Worm (Caenorhabditis elegans) whole organism, late embryonic: ENCODE data around the gene C04G2.5.

ENCODE experiments used
- T23F11.4 ChIP-seq: fragments of 200-800 bp; sonication (Bioruptor generic); optimal IDR thresholded peaks from 2 replicates; lab custom pipeline; 2018; ENCODE audit warnings: mild to moderate bottlenecking, missing genetic modification characterization, missing compliant biosample characterization
- ama-1 ChIP-seq: fragments of 150-350 bp; optimal IDR thresholded peaks from 2 replicates; lab custom pipeline; 2014
- hlh-13 ChIP-seq: fragments of 200-800 bp; sonication (Bioruptor generic); optimal IDR thresholded peaks from 2 replicates; lab custom pipeline; 2018; ENCODE audit warnings: mild to moderate bottlenecking, missing genetic modification characterization, missing compliant biosample characterization
- lim-6 ChIP-seq: sonication (generic microtip); optimal IDR thresholded peaks from 2 replicates; lab custom pipeline; 2016; ENCODE audit warnings: missing genetic modification characterization, missing compliant biosample characterization
- pax-1 ChIP-seq: fragments of 150-350 bp; optimal IDR thresholded peaks from 2 replicates; lab custom pipeline; 2014; ENCODE audit warnings: missing biosample characterization, missing genetic modification characterization
- pros-1 ChIP-seq: fragments of 150-350 bp; optimal IDR thresholded peaks from 2 replicates; lab custom pipeline; 2014; ENCODE audit warnings: missing biosample characterization, missing genetic modification reagents, missing genetic modification characterization
- tbx-2 ChIP-seq: sonication (generic microtip); optimal IDR thresholded peaks from 2 replicates; lab custom pipeline; 2016; ENCODE audit warnings: missing genetic modification characterization, missing compliant biosample characterization
- ttx-3 ChIP-seq: sonication (generic microtip); optimal IDR thresholded peaks from 2 replicates; lab custom pipeline; 2016; ENCODE audit warnings: missing genetic modification reagents, missing genetic modification characterization, missing compliant biosample characterization
- zip-5 ChIP-seq: sonication (generic microtip); optimal IDR thresholded peaks from 2 replicates; lab custom pipeline; 2016; ENCODE audit warnings: missing genetic modification characterization, missing compliant biosample characterization

ce11 chrIV:10085401-10086187 lies 9.5 kb downstream of the C04G2.5 start, which contains the start of the genes col-2 and ndc-80:
- TF ChIP-seq pros-1 (tag; lab: Kevin White, UChicago) (no peak), lim-6 (tag; lab: Kevin White, UChicago) (peak; percentile 33), tbx-2 (tag; lab: Kevin White, UChicago) (peak; percentile 83), T23F11.4 (GFP tag; lab: Kevin White, UChicago) (no peak), pax-1 (tag; lab: Kevin White, UChicago) (no peak), ttx-3 (tag; lab: Kevin White, UChicago) (no peak), ama-1 (no peak), hlh-13 (GFP tag; lab: Kevin White, UChicago) (no peak), zip-5 (peak; percentile 49)
